Worm (Caenorhabditis elegans) whole organism, L2 larva: ENCODE data around the gene ssp-36.

ENCODE experiments used
- C34F6.9 ChIP-seq: fragments of 150-350 bp; optimal IDR thresholded peaks from 2 replicates; lab custom pipeline; 2014; ENCODE audit warnings: missing biosample characterization, missing genetic modification characterization
- R02D3.7 ChIP-seq: fragments of 150-350 bp; optimal IDR thresholded peaks from 2 replicates; lab custom pipeline; 2014; ENCODE audit warnings: missing biosample characterization, missing genetic modification characterization
- Y55F3AM.14 ChIP-seq: fragments of 200-800 bp; sonication (Bioruptor generic); optimal IDR thresholded peaks from 2 replicates; lab custom pipeline; 2018; ENCODE audit warnings: mild to moderate bottlenecking, missing genetic modification characterization, missing compliant biosample characterization
- ZK546.5 ChIP-seq: sonication (generic microtip); optimal IDR thresholded peaks from 2 replicates; lab custom pipeline; 2017; ENCODE audit warnings: missing biosample characterization, missing genetic modification characterization
- alr-1 ChIP-seq: fragments of 150-350 bp; optimal IDR thresholded peaks from 2 replicates; lab custom pipeline; 2014; ENCODE audit warnings: missing biosample characterization, missing genetic modification characterization
- aly-2 ChIP-seq: fragments of 150-350 bp; optimal IDR thresholded peaks from 2 replicates; lab custom pipeline; 2014; ENCODE audit warnings: missing biosample characterization, missing genetic modification characterization
- ama-1 ChIP-seq: fragments of 150-350 bp; optimal IDR thresholded peaks from 2 replicates; lab custom pipeline; 2018; ENCODE audit warnings: inconsistent platforms
- ceh-16 ChIP-seq: fragments of 150-350 bp; optimal IDR thresholded peaks from 2 replicates; lab custom pipeline; 2014; ENCODE audit warnings: missing biosample characterization, missing genetic modification characterization
- crh-2 ChIP-seq: sonication (generic microtip); optimal IDR thresholded peaks from 2 replicates; lab custom pipeline; 2017; ENCODE audit warnings: missing biosample characterization, missing genetic modification characterization
- dmd-4 ChIP-seq: sonication (generic microtip); optimal IDR thresholded peaks from 2 replicates; lab custom pipeline; 2017; ENCODE audit warnings: missing biosample characterization, missing genetic modification characterization
- elt-1 ChIP-seq: fragments of 150-350 bp; optimal IDR thresholded peaks from 2 replicates; lab custom pipeline; 2014; ENCODE audit warnings: missing biosample characterization, missing genetic modification characterization
- elt-3 ChIP-seq: sonication (generic microtip); optimal IDR thresholded peaks from 2 replicates; lab custom pipeline; 2017; ENCODE audit warnings: missing biosample characterization, missing genetic modification characterization
- lin-39 ChIP-seq: fragments of 150-350 bp; optimal IDR thresholded peaks from 2 replicates; lab custom pipeline; 2014; ENCODE audit warnings: missing biosample characterization, missing genetic modification reagents, missing genetic modification characterization
- lsy-2 ChIP-seq, 2 experiments: fragments of 150-350 bp in 1 of 2; sonication (generic microtip) in 1 of 2; optimal IDR thresholded peaks; 2 replicates each; lab custom pipeline; 2014 to 2017; ENCODE audit warnings: missing biosample characterization in 2 of 2, missing genetic modification characterization in 2 of 2
- mab-5 ChIP-seq: fragments of 150-350 bp; optimal IDR thresholded peaks from 2 replicates; lab custom pipeline; 2014; ENCODE audit warnings: missing biosample characterization, missing genetic modification characterization
- mdl-1 ChIP-seq, 2 experiments: fragments of 150-350 bp in 1 of 2; sonication (generic microtip) in 1 of 2; optimal IDR thresholded peaks; 2 replicates each; lab custom pipeline; 2017; ENCODE audit warnings: missing biosample characterization in 2 of 2, missing genetic modification characterization in 2 of 2
- nhr-10 ChIP-seq: sonication (generic microtip); optimal IDR thresholded peaks from 2 replicates; lab custom pipeline; 2017; ENCODE audit warnings: missing biosample characterization, missing genetic modification characterization
- nhr-11 ChIP-seq: fragments of 150-350 bp; optimal IDR thresholded peaks from 2 replicates; lab custom pipeline; 2014; ENCODE audit warnings: missing biosample characterization, missing genetic modification characterization
- nhr-12 ChIP-seq: fragments of 150-350 bp; optimal IDR thresholded peaks from 2 replicates; lab custom pipeline; 2014; ENCODE audit warnings: missing biosample characterization, missing genetic modification characterization
- nhr-129 ChIP-seq: fragments of 150-350 bp; optimal IDR thresholded peaks from 2 replicates; lab custom pipeline; 2014; ENCODE audit warnings: missing biosample characterization, missing genetic modification characterization
- nhr-21 ChIP-seq: fragments of 150-350 bp; optimal IDR thresholded peaks from 2 replicates; lab custom pipeline; 2014; ENCODE audit warnings: missing biosample characterization, missing genetic modification characterization
- nhr-237 ChIP-seq: fragments of 150-350 bp; optimal IDR thresholded peaks from 2 replicates; lab custom pipeline; 2014; ENCODE audit warnings: missing biosample characterization, missing genetic modification characterization
- nhr-6 ChIP-seq: fragments of 150-350 bp; optimal IDR thresholded peaks from 2 replicates; lab custom pipeline; 2014; ENCODE audit warnings: missing biosample characterization, missing genetic modification characterization
- nhr-77 ChIP-seq: fragments of 150-350 bp; optimal IDR thresholded peaks from 2 replicates; lab custom pipeline; 2014; ENCODE audit warnings: missing biosample characterization, missing genetic modification characterization
- sem-4 ChIP-seq: fragments of 150-350 bp; optimal IDR thresholded peaks from 2 replicates; lab custom pipeline; 2014; ENCODE audit warnings: missing biosample characterization, missing genetic modification reagents, missing genetic modification characterization
- skn-1 ChIP-seq: sonication (generic microtip); optimal IDR thresholded peaks from 2 replicates; lab custom pipeline; 2017; ENCODE audit warnings: missing biosample characterization, missing genetic modification characterization
- sma-3 ChIP-seq: sonication (generic microtip); optimal IDR thresholded peaks from 2 replicates; lab custom pipeline; 2016; ENCODE audit warnings: missing genetic modification reagents, missing genetic modification characterization, missing compliant biosample characterization
- sma-9 ChIP-seq, 2 experiments: fragments of 150-350 bp in 1 of 2; sonication (generic microtip) in 1 of 2; optimal IDR thresholded peaks; 2 replicates each; lab custom pipeline; 2014 to 2016; ENCODE audit warnings: missing genetic modification characterization in 2 of 2, mild to moderate bottlenecking in 1 of 2, missing biosample characterization in 1 of 2, missing compliant biosample characterization in 1 of 2, missing genetic modification reagents in 1 of 2, moderate library complexity in 1 of 2
- unc-39 ChIP-seq: fragments of 150-350 bp; optimal IDR thresholded peaks from 2 replicates; lab custom pipeline; 2014; ENCODE audit warnings: missing biosample characterization, missing genetic modification characterization
- unc-55 ChIP-seq: fragments of 150-350 bp; sonication (generic microtip); optimal IDR thresholded peaks from 3 replicates; lab custom pipeline; 2014; ENCODE audit warnings: missing biosample characterization, missing genetic modification reagents, missing genetic modification characterization
- unc-62 ChIP-seq: fragments of 150-350 bp; optimal IDR thresholded peaks from 2 replicates; lab custom pipeline; 2014; ENCODE audit warnings: missing biosample characterization, missing genetic modification reagents, missing genetic modification characterization
- zag-1 ChIP-seq: fragments of 150-350 bp; optimal IDR thresholded peaks from 2 replicates; lab custom pipeline; 2014; ENCODE audit warnings: missing biosample characterization, missing genetic modification characterization
- ztf-1 ChIP-seq: fragments of 200-800 bp; sonication (Bioruptor generic); conservative IDR thresholded peaks from 2 replicates; pipeline ENCODE4 v1.3.6; 2022; ENCODE audit warnings: missing genetic modification characterization, missing compliant biosample characterization
- ztf-11 ChIP-seq: sonication (generic microtip); optimal IDR thresholded peaks from 2 replicates; lab custom pipeline; 2017; ENCODE audit warnings: missing biosample characterization, missing genetic modification characterization

The ssp-36 gene

ce11 chrIV:9734861-9735260 lies 31.3 kb downstream of the ssp-36 start:
- TF ChIP-seq lsy-2 (tag; optimal IDR thresholded peaks at IDR 0.05; lab: Kevin White, UChicago) (peak in 1 of 2 experiments; percentile 3), Y55F3AM.14 (no peak), nhr-129 (tag; lab: Kevin White, UChicago) (no peak), sma-3 (GFP tag; lab: Kevin White, UChicago) (no peak), ztf-1 (GFP tag; lab: Robert Waterston, UW) (no peak), ZK546.5 (tag; lab: Kevin White, UChicago) (no peak), nhr-6 (tag; lab: Kevin White, UChicago) (no peak)

- TF ChIP-seq alr-1 (tag; lab: Kevin White, UChicago) = no peak
- TF ChIP-seq Y55F3AM.14 = no peak
- TF ChIP-seq unc-39 (tag; lab: Kevin White, UChicago) = no peak
- TF ChIP-seq nhr-129 (tag; lab: Kevin White, UChicago) = no peak
Observed at ce11 chrIV:9733904-9734303, 32.2 kb downstream of the ssp-36 start.

ce11 chrIV:9728376-9728775 lies 37.8 kb downstream of the ssp-36 start, which contains the start of gene nhr-100:
nhr-100 (plus strand) TSS chrIV:9728676.
- TF ChIP-seq ztf-1 (GFP tag; lab: Robert Waterston, UW) = no peak
- TF ChIP-seq elt-3 (tag; lab: Kevin White, UChicago) = no peak
- no peak for TF ChIP-seq crh-2 (tag; lab: Kevin White, UChicago)
- no peak for TF ChIP-seq nhr-6 (tag; lab: Kevin White, UChicago)
- no peak for TF ChIP-seq dmd-4 (tag; lab: Kevin White, UChicago)
- TF ChIP-seq nhr-237 = no peak
- TF ChIP-seq elt-1 (tag; lab: Kevin White, UChicago) = no peak
- TF ChIP-seq R02D3.7 (tag; lab: Kevin White, UChicago) = no peak
- TF ChIP-seq aly-2 (tag; lab: Kevin White, UChicago) = no peak
- TF ChIP-seq C34F6.9 (tag; lab: Kevin White, UChicago) = no peak
- TF ChIP-seq skn-1 (tag; lab: Kevin White, UChicago) = no peak
- no peak for TF ChIP-seq unc-62 (GFP tag; lab: Kevin White, UChicago)
- TF ChIP-seq ZK546.5 (tag; lab: Kevin White, UChicago) = no peak

- TF ChIP-seq nhr-77 (tag; lab: Kevin White, UChicago) (no peak), zag-1 (tag; lab: Kevin White, UChicago) (no peak), alr-1 (tag; lab: Kevin White, UChicago) (no peak), ceh-16 (tag; lab: Kevin White, UChicago) (no peak), R02D3.7 (tag; lab: Kevin White, UChicago) (no peak), ama-1 (lab: Kevin White, UChicago) (no peak), mdl-1 (tag; optimal IDR thresholded peaks at IDR 0.05; lab: Kevin White, UChicago) (no peak), skn-1 (tag; lab: Kevin White, UChicago) (no peak), nhr-10 (no peak), crh-2 (tag; lab: Kevin White, UChicago) (no peak), nhr-12 (no peak), unc-55 (GFP tag; lab: Kevin White, UChicago) (no peak), lin-39 (tag; lab: Kevin White, UChicago) (no peak)
- TF ChIP-seq, all 48 proteins: peak for 0
Observed at ce11 chrIV:9727217-9727616, 38.9 kb downstream of the ssp-36 start.

- TF ChIP-seq sma-9 (GFP tag; optimal IDR thresholded peaks at IDR 0.05; lab: Kevin White, UChicago) (peak; percentile 4), sma-9 (tag; optimal IDR thresholded peaks at IDR 0.05; lab: Kevin White, UChicago) (no peak), lsy-2 (tag; optimal IDR thresholded peaks at IDR 0.05; lab: Kevin White, UChicago) (peak in 1 of 2 experiments; percentile 29), sem-4 (tag; lab: Kevin White, UChicago) (no peak), elt-1 (tag; lab: Kevin White, UChicago) (no peak), nhr-21 (tag; lab: Kevin White, UChicago) (peak; percentile 47), nhr-12 (no peak), sma-3 (GFP tag; lab: Kevin White, UChicago) (no peak)
- TF ChIP-seq, all 48 proteins: peak for 3
Observed at ce11 chrIV:9725468-9725985, 40.6 kb downstream of the ssp-36 start.

- TF ChIP-seq nhr-77 (tag; lab: Kevin White, UChicago) = no peak
- TF ChIP-seq R02D3.7 (tag; lab: Kevin White, UChicago) = no peak
- no peak for TF ChIP-seq crh-2 (tag; lab: Kevin White, UChicago)
- TF ChIP-seq nhr-237 = no peak
- no peak for TF ChIP-seq nhr-6 (tag; lab: Kevin White, UChicago)
- TF ChIP-seq ztf-11 = no peak
- no peak for TF ChIP-seq mab-5 (tag; lab: Kevin White, UChicago)
- no peak for TF ChIP-seq skn-1 (tag; lab: Kevin White, UChicago)
- TF ChIP-seq nhr-129 (tag; lab: Kevin White, UChicago) = no peak
- TF ChIP-seq nhr-11 (tag; lab: Kevin White, UChicago) = no peak
- TF ChIP-seq C34F6.9 (tag; lab: Kevin White, UChicago) = no peak
- no peak for TF ChIP-seq elt-1 (tag; lab: Kevin White, UChicago)
- TF ChIP-seq nhr-10 = no peak
Observed at ce11 chrIV:9724948-9725347, 41.2 kb downstream of the ssp-36 start, which contains the start of the genes nhr-138 and C28D4.18. nhr-138 (plus strand) TSS chrIV:9725251. C28D4.18 (plus strand) TSS chrIV:9725280.
